Worm (Caenorhabditis elegans): ENCODE results near the gene ops-1.
A peak's percentile ranks its signal among the peaks of the same experiment; 100 is the strongest.

- TF ChIP-seq mdl-1 (tag; optimal IDR thresholded peaks at IDR 0.05) (peak; percentile 27 to 69), elt-1 (tag; optimal IDR thresholded peaks at IDR 0.05) (no peak), snpc-4 (tag; optimal IDR thresholded peaks at IDR 0.05) (peak; percentile 84), nhr-12 (tag; optimal IDR thresholded peaks at IDR 0.05) (no peak), elt-3 (tag; optimal IDR thresholded peaks at IDR 0.05) (no peak), sem-4 (tag; optimal IDR thresholded peaks at IDR 0.05) (peak; percentile 86), nhr-10 (tag; optimal IDR thresholded peaks at IDR 0.05) (peak; percentile 88), ZK546.5 (tag; optimal IDR thresholded peaks at IDR 0.05) (peak; percentile 100), ztf-4 (tag; optimal IDR thresholded peaks at IDR 0.05) (peak; percentile 84), ztf-11 (tag; optimal IDR thresholded peaks at IDR 0.05) (no peak)
Measured at ce11 chrIV:6323654-6324224, 39.6 kb upstream of the ops-1 start, which contains the start of gene sqd-1.

Measured in whole organism, L2 larva.